Fruit fly (Drosophila melanogaster) whole organism, embryonic: ENCODE data around the gene CG10761.
A peak's percentile ranks its signal among the peaks of the same experiment; 100 is the strongest.

Experiments used
- B-H2 ChIP-seq: fragments of 200-800 bp; sonication (Bioruptor generic); optimal IDR thresholded peaks from 2 replicates; lab custom pipeline; 2018; ENCODE audit warnings: missing biosample characterization, mild to moderate bottlenecking, missing genetic modification characterization
- BEAF-32 ChIP-seq: fragments of 200-800 bp; sonication (Bioruptor generic); optimal IDR thresholded peaks from 3 replicates; lab custom pipeline; 2017; ENCODE audit warnings: missing biosample characterization, missing genetic modification characterization, mild to moderate bottlenecking, moderate library complexity, missing genetic modification reagents
- CG13123 ChIP-seq: fragments of 200-800 bp; sonication (Bioruptor generic); optimal IDR thresholded peaks from 2 replicates; lab custom pipeline; 2016; ENCODE audit warnings: missing biosample characterization, missing genetic modification characterization
- CG13424 ChIP-seq: fragments of 200-800 bp; sonication (Bioruptor generic); optimal IDR thresholded peaks from 2 replicates; lab custom pipeline; 2019; ENCODE audit warnings: missing biosample characterization, mild to moderate bottlenecking, missing genetic modification characterization, moderate library complexity
- CG14667 ChIP-seq: fragments of 200-800 bp; sonication (Bioruptor generic); IDR thresholded peaks from 2 replicates; pipeline ENCODE4 v1.3.6; 2022; ENCODE audit warnings: missing biosample characterization, missing genetic modification characterization
- CG18262 ChIP-seq: fragments of 200-800 bp; optimal IDR thresholded peaks from 3 replicates; lab custom pipeline; 2019; ENCODE audit warnings: missing biosample characterization, mild to moderate bottlenecking, missing genetic modification characterization, moderate library complexity
- CG2712 ChIP-seq: fragments of 200-800 bp; optimal IDR thresholded peaks from 3 replicates; lab custom pipeline; 2019; ENCODE audit warnings: missing biosample characterization, mild to moderate bottlenecking, missing genetic modification characterization, moderate library complexity
- CG3065 ChIP-seq: fragments of 200-800 bp; sonication (Bioruptor generic); optimal IDR thresholded peaks from 2 replicates; lab custom pipeline; 2016; ENCODE audit warnings: missing biosample characterization, missing genetic modification characterization
- CG4707 ChIP-seq: fragments of 200-800 bp; sonication (Bioruptor generic); optimal IDR thresholded peaks from 2 replicates; lab custom pipeline; 2018; ENCODE audit warnings: missing biosample characterization, mild to moderate bottlenecking, missing genetic modification characterization, moderate library complexity
- CG5953 ChIP-seq: fragments of 200-800 bp; sonication (Bioruptor generic); IDR thresholded peaks from 2 replicates; pipeline ENCODE4 v1.3.6; 2022; ENCODE audit warnings: missing biosample characterization, missing genetic modification characterization
- CG6175 ChIP-seq: fragments of 200-800 bp; sonication (Bioruptor generic); IDR thresholded peaks from 3 replicates; pipeline ENCODE4 v1.3.6; 2022; ENCODE audit warnings: missing biosample characterization, missing genetic modification characterization
- CG6689 ChIP-seq: fragments of 200-800 bp; sonication (Bioruptor generic); IDR thresholded peaks from 2 replicates; pipeline ENCODE4 v1.3.6; 2022; ENCODE audit warnings: missing biosample characterization, missing genetic modification characterization
- CG6765 ChIP-seq: fragments of 200-800 bp; sonication (Bioruptor generic); optimal IDR thresholded peaks from 3 replicates; lab custom pipeline; 2017; ENCODE audit warnings: missing biosample characterization, mild to moderate bottlenecking, missing genetic modification characterization
- CG7271 ChIP-seq: fragments of 200-800 bp; sonication (Bioruptor generic); optimal IDR thresholded peaks from 2 replicates; lab custom pipeline; 2018; ENCODE audit warnings: missing biosample characterization, mild to moderate bottlenecking, missing genetic modification characterization, moderate library complexity
- CG7928 ChIP-seq: fragments of 200-800 bp; sonication (Bioruptor generic); optimal IDR thresholded peaks from 2 replicates; lab custom pipeline; 2017; ENCODE audit warnings: missing biosample characterization, mild to moderate bottlenecking, missing genetic modification characterization
- CG8478 ChIP-seq: fragments of >200 bp; optimal IDR thresholded peaks from 2 replicates; lab custom pipeline; 2018
- CG9932 ChIP-seq: fragments of 200-800 bp; sonication (Bioruptor generic); IDR thresholded peaks from 2 replicates; pipeline ENCODE4 v1.3.6; 2022; ENCODE audit warnings: missing biosample characterization, missing genetic modification characterization
- Doc3 ChIP-seq: fragments of 200-800 bp; sonication (Bioruptor generic); IDR thresholded peaks from 3 replicates; pipeline ENCODE4 v1.3.6; 2022; ENCODE audit warnings: missing biosample characterization, missing genetic modification characterization; ENCODE audit not compliant: partially characterized antibody
- Eip74EF ChIP-seq, 2 experiments: fragments of 200-800 bp in 1 of 2; fragments of >200 bp in 1 of 2; sonication (Bioruptor generic) in 1 of 2; optimal IDR thresholded peaks; 2 replicates each; lab custom pipeline; 2017 to 2019; ENCODE audit warnings: missing biosample characterization in 2 of 2, missing genetic modification characterization in 2 of 2, mild to moderate bottlenecking in 1 of 2, moderate library complexity in 1 of 2
- H15 ChIP-seq: fragments of 200-800 bp; sonication (Bioruptor generic); IDR thresholded peaks from 3 replicates; pipeline ENCODE4 v1.3.6; 2022; ENCODE audit warnings: missing biosample characterization, missing genetic modification characterization
- HHEX ChIP-seq: fragments of 200-800 bp; sonication (Bioruptor generic); optimal IDR thresholded peaks from 3 replicates; lab custom pipeline; 2017; ENCODE audit warnings: missing biosample characterization, mild to moderate bottlenecking, missing genetic modification characterization, missing genetic modification reagents
- HmgD ChIP-seq: fragments of 200-800 bp; sonication (Bioruptor generic); optimal IDR thresholded peaks from 3 replicates; lab custom pipeline; 2016; ENCODE audit warnings: missing biosample characterization, missing genetic modification characterization
- Hr3 ChIP-seq: fragments of 200-800 bp; sonication (Bioruptor generic); optimal IDR thresholded peaks from 3 replicates; lab custom pipeline; 2016; ENCODE audit warnings: missing biosample characterization, missing genetic modification characterization
- Poxn ChIP-seq: fragments of 200-800 bp; sonication (Bioruptor generic); IDR thresholded peaks from 2 replicates; pipeline ENCODE4 v1.3.6; 2022; ENCODE audit warnings: missing biosample characterization, missing genetic modification characterization
- Ptx1 ChIP-seq: fragments of 200-800 bp; sonication (Bioruptor generic); IDR thresholded peaks from 2 replicates; pipeline ENCODE4 v1.3.6; 2022; ENCODE audit warnings: missing biosample characterization, missing genetic modification characterization
- Sin3A ChIP-seq: fragments of >200 bp; optimal IDR thresholded peaks from 2 replicates; lab custom pipeline; 2018
- Sox100B ChIP-seq: fragments of 200-800 bp; sonication (Bioruptor generic); optimal IDR thresholded peaks from 3 replicates; lab custom pipeline; 2018; ENCODE audit warnings: missing biosample characterization, mild to moderate bottlenecking, missing genetic modification characterization
- Xbp1 ChIP-seq: fragments of 200-800 bp; sonication (Bioruptor generic); optimal IDR thresholded peaks from 3 replicates; lab custom pipeline; 2016; ENCODE audit warnings: missing biosample characterization, mild to moderate bottlenecking, missing genetic modification characterization
- ab ChIP-seq: fragments of 200-800 bp; sonication (Bioruptor generic); optimal IDR thresholded peaks from 2 replicates; lab custom pipeline; 2016; ENCODE audit warnings: missing biosample characterization, missing genetic modification characterization
- bsh ChIP-seq, 2 experiments: fragments of 200-800 bp; sonication (Bioruptor generic); optimal IDR thresholded peaks; 2 replicates each; lab custom pipeline; 2017 to 2018; ENCODE audit warnings: mild to moderate bottlenecking in 2 of 2, missing biosample characterization in 2 of 2, missing genetic modification characterization in 2 of 2, moderate library complexity in 1 of 2
- cas ChIP-seq: fragments of 200-800 bp; sonication (Bioruptor generic); IDR thresholded peaks from 2 replicates; pipeline ENCODE4 v1.3.6; 2022; ENCODE audit warnings: missing biosample characterization, missing genetic modification characterization
- ci ChIP-seq: fragments of 200-800 bp; sonication (Bioruptor generic); IDR thresholded peaks from 3 replicates; pipeline ENCODE4 v1.3.6; 2022; ENCODE audit warnings: missing biosample characterization, missing genetic modification characterization
- crp ChIP-seq, 2 experiments: fragments of 200-800 bp; sonication (Bioruptor generic); optimal IDR thresholded peaks; 2 replicates in 1 of 2; 3 replicates in 1 of 2; lab custom pipeline; 2017; ENCODE audit warnings: missing biosample characterization in 2 of 2, missing genetic modification characterization in 2 of 2, mild to moderate bottlenecking in 1 of 2, moderate library complexity in 1 of 2
- dpn ChIP-seq, 2 experiments: fragments of 200-800 bp; sonication (Bioruptor generic); optimal IDR thresholded peaks; 3 replicates each; lab custom pipeline; 2016; ENCODE audit warnings: missing biosample characterization in 2 of 2, missing genetic modification characterization in 2 of 2
- ems ChIP-seq: fragments of 200-800 bp; sonication (Bioruptor generic); optimal IDR thresholded peaks from 3 replicates; lab custom pipeline; 2016; ENCODE audit warnings: missing biosample characterization, missing genetic modification characterization
- fd102C ChIP-seq: fragments of 200-800 bp; sonication (Bioruptor generic); optimal IDR thresholded peaks from 2 replicates; lab custom pipeline; 2018; ENCODE audit warnings: missing biosample characterization, mild to moderate bottlenecking, missing genetic modification characterization, moderate library complexity
- hkb ChIP-seq, 2 experiments: fragments of 200-800 bp in 1 of 2; fragments of >200 bp in 1 of 2; sonication (Bioruptor generic) in 1 of 2; IDR thresholded peaks in 1 of 2; optimal IDR thresholded peaks in 1 of 2; 2 replicates each; pipeline versions ENCODE4 v1.3.6 to Lab custom; 2017 to 2022; ENCODE audit warnings: missing biosample characterization in 1 of 2, missing genetic modification characterization in 1 of 2
- ind ChIP-seq: fragments of 200-800 bp; sonication (Bioruptor generic); optimal IDR thresholded peaks from 3 replicates; lab custom pipeline; 2016; ENCODE audit warnings: missing biosample characterization, missing genetic modification characterization
- jumu ChIP-seq: fragments of 200-800 bp; sonication (Bioruptor generic); optimal IDR thresholded peaks from 3 replicates; lab custom pipeline; 2016; ENCODE audit warnings: missing biosample characterization, missing genetic modification characterization
- ken ChIP-seq: fragments of 200-800 bp; sonication (Bioruptor generic); IDR thresholded peaks from 3 replicates; pipeline ENCODE4 v1.3.6; 2022; ENCODE audit warnings: missing biosample characterization, missing genetic modification characterization
- lola ChIP-seq, 3 experiments: fragments of >200 bp in 2 of 3; fragments of 200-800 bp in 1 of 3; sonication (Bioruptor generic) in 1 of 3; optimal IDR thresholded peaks; 2 replicates each; lab custom pipeline; 2017 to 2019; ENCODE audit warnings: missing biosample characterization in 3 of 3, missing genetic modification characterization in 3 of 3, mild to moderate bottlenecking in 1 of 3, moderate library complexity in 1 of 3
- prd ChIP-seq, 3 experiments: fragments of >200 bp in 2 of 3; fragments of 200-800 bp in 1 of 3; sonication (Bioruptor generic) in 1 of 3; optimal IDR thresholded peaks in 2 of 3; IDR thresholded peaks in 1 of 3; 2 replicates in 2 of 3; 3 replicates in 1 of 3; pipeline versions ENCODE4 v1.3.6 to Lab custom; 2017 to 2022; ENCODE audit warnings: missing biosample characterization in 1 of 3, missing genetic modification characterization in 1 of 3
- sc ChIP-seq, 3 experiments: fragments of >200 bp in 2 of 3; fragments of 200-800 bp in 1 of 3; sonication (Bioruptor generic) in 1 of 3; optimal IDR thresholded peaks; 2 replicates in 2 of 3; 3 replicates in 1 of 3; lab custom pipeline; 2017; ENCODE audit warnings: mild to moderate bottlenecking in 1 of 3, missing biosample characterization in 1 of 3, missing genetic modification characterization in 1 of 3, missing genetic modification reagents in 1 of 3
- slbo ChIP-seq: fragments of 200-800 bp; sonication (Bioruptor generic); IDR thresholded peaks from 2 replicates; pipeline ENCODE4 v1.3.6; 2022; ENCODE audit warnings: missing biosample characterization, missing genetic modification characterization
- ssp ChIP-seq: fragments of 200-800 bp; sonication (Bioruptor generic); IDR thresholded peaks from 2 replicates; pipeline ENCODE4 v1.3.6; 2022; ENCODE audit warnings: missing biosample characterization, missing genetic modification characterization
- tin ChIP-seq: fragments of 200-800 bp; sonication (Bioruptor generic); optimal IDR thresholded peaks from 3 replicates; lab custom pipeline; 2016; ENCODE audit warnings: missing biosample characterization, missing genetic modification characterization
- vfl ChIP-seq: fragments of 200-800 bp; sonication (Bioruptor generic); optimal IDR thresholded peaks from 2 replicates; lab custom pipeline; 2016; ENCODE audit warnings: missing biosample characterization, missing genetic modification characterization
- zfh1 ChIP-seq: fragments of 200-800 bp; sonication (Bioruptor generic); IDR thresholded peaks from 3 replicates; pipeline ENCODE4 v1.3.6; 2022; ENCODE audit warnings: missing biosample characterization, missing genetic modification characterization
- zfh2 ChIP-seq: fragments of 200-800 bp; sonication (Bioruptor generic); optimal IDR thresholded peaks from 2 replicates; lab custom pipeline; 2016; ENCODE audit warnings: missing biosample characterization, missing genetic modification characterization

CG10761 gene

DNA sequence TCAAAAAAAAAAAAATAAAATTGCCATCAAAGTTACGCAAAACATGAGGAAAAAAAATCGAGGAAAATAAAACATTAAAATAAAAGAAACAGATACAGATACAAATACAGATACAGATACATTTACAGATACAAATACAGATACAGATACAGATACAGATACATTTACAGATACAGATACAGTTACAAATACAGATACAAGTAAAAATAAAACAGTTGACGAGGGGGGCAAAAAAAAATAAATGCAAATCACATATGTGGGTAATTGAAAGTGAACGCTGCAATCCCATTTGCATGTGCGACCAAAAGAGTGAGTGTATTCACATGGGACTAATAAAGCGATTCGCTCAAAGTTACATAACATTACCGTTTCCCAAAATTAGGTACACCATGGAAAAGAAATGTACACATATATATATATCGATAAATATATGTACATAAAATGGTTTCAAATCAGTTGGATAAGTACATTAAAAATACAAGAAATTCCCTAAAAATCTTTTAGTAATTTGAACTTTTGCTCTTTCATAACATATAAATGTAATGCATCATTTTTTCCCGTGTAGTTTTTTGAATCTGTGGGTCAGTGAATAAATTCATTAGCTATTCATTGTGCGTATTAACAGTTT lies 43.1 kb upstream of the CG10761 start (continued):
- TF ChIP-seq CG6689 (GFP tag; lab: Robert Waterston, UW) (peak; percentile 23; the same call in 1 of the 2 replicates), B-H2 (GFP tag; lab: Kevin White, UChicago) (no peak), CG8478 (no peak), HmgD (GFP tag; lab: Kevin White, UChicago) (no peak), ab (GFP tag; lab: Kevin White, UChicago) (no peak), Sox100B (peak; percentile 44), HHEX (GFP tag; lab: Kevin White, UChicago) (no peak), CG2712 (peak; percentile 48), Hr3 (GFP tag; lab: Kevin White, UChicago) (peak; percentile 31), CG4707 (GFP tag; lab: Kevin White, UChicago) (peak; percentile 1), crp (GFP tag; optimal IDR thresholded peaks at IDR 0.05; lab: Kevin White, UChicago) (no peak), ci (GFP tag; lab: Robert Waterston, UW) (peak; percentile 53; the same call in 1 of the 3 replicates), fd102C (no peak), dpn (GFP tag; optimal IDR thresholded peaks at IDR 0.05; lab: Kevin White, UChicago) (peak in 1 of 2 experiments; percentile 36), Eip74EF (GFP tag; optimal IDR thresholded peaks at IDR 0.05; lab: Kevin White, UChicago) (no peak), Ptx1 (GFP tag; lab: Robert Waterston, UW) (peak; percentile 59), CG13424 (tag; lab: Kevin White, UChicago) (peak; percentile 45), ssp (GFP tag; lab: Robert Waterston, UW) (no peak), zfh2 (GFP tag; lab: Kevin White, UChicago) (no peak), CG5953 (peak; percentile 44; the same call in 1 of the 2 replicates), bsh (GFP tag; optimal IDR thresholded peaks at IDR 0.05; lab: Kevin White, UChicago) (peak in 1 of 2 experiments; percentile 46), slbo (GFP tag; lab: Robert Waterston, UW) (peak; percentile 39), CG3065 (GFP tag; lab: Kevin White, UChicago) (no peak), hkb (optimal IDR thresholded peaks at IDR 0.05; lab: Kevin White, UChicago) (no peak), hkb (GFP tag; IDR thresholded peaks at IDR 0.05; lab: Robert Waterston, UW) (peak; percentile 67), CG18262 (tag; lab: Kevin White, UChicago) (peak; percentile 52), ken (no peak), lola (GFP tag; optimal IDR thresholded peaks at IDR 0.05; lab: Kevin White, UChicago) (no peak), CG14667 (peak; percentile 28; the same call in 1 of the 2 replicates), Doc3 (GFP tag; lab: Robert Waterston, UW) (no peak), CG7928 (GFP tag; lab: Kevin White, UChicago) (no peak), CG7271 (tag; lab: Kevin White, UChicago) (no peak), jumu (GFP tag; lab: Kevin White, UChicago) (no peak), tin (no peak), zfh1 (no peak), Poxn (GFP tag; lab: Robert Waterston, UW) (no peak), ems (GFP tag; lab: Kevin White, UChicago) (no peak), BEAF-32 (no peak), CG6765 (GFP tag; lab: Kevin White, UChicago) (no peak), CG13123 (GFP tag; lab: Kevin White, UChicago) (no peak), Sin3A (lab: Kevin White, UChicago) (no peak), CG9932 (GFP tag; lab: Robert Waterston, UW) (no peak), cas (GFP tag; lab: Robert Waterston, UW) (0 out of 2 replicates have a peak, but pooled peaks have one; percentile 7), CG6175 (GFP tag; lab: Robert Waterston, UW) (no peak), ind (GFP tag; lab: Kevin White, UChicago) (peak; percentile 28), H15 (no peak), prd (optimal IDR thresholded peaks at IDR 0.05; lab: Kevin White, UChicago) (no peak), prd (GFP tag; IDR thresholded peaks at IDR 0.05; lab: Robert Waterston, UW) (0 out of 3 replicates have a peak, but pooled peaks have one; percentile 21), Xbp1 (GFP tag; lab: Kevin White, UChicago) (peak; percentile 33), sc (optimal IDR thresholded peaks at IDR 0.05; lab: Kevin White, UChicago) (no peak), sc (GFP tag; optimal IDR thresholded peaks at IDR 0.05; lab: Kevin White, UChicago) (no peak), vfl (GFP tag; lab: Kevin White, UChicago) (no peak)
